Worm (Caenorhabditis elegans) whole organism, early embryonic: ENCODE measurements around the gene T12G3.2.

Experiments used
- hmbx-1 ChIP-seq: sonication (generic microtip); optimal IDR thresholded peaks from 2 replicates; lab custom pipeline; 2016; ENCODE audit warnings: mild to moderate bottlenecking, missing genetic modification characterization, missing compliant biosample characterization
- pes-1 ChIP-seq: fragments of 200-800 bp; sonication (Bioruptor generic); IDR thresholded peaks from 2 replicates; pipeline ENCODE4 v1.3.6; 2022; ENCODE audit warnings: missing genetic modification reagents, missing genetic modification characterization, missing compliant biosample characterization
- tbx-11 ChIP-seq: fragments of 200-800 bp; sonication (Bioruptor generic); IDR thresholded peaks from 2 replicates; pipeline ENCODE4 v1.3.6; 2022; ENCODE audit warnings: missing genetic modification characterization, missing compliant biosample characterization

ce11 chrIV:12086498-12086897 lies 39.7 kb upstream of the T12G3.2 start:
- TF ChIP-seq tbx-11 (GFP tag; lab: Robert Waterston, UW): peak; percentile 66
- TF ChIP-seq hmbx-1 (tag; lab: Kevin White, UChicago): peak; percentile 29
- peak; percentile 86 for TF ChIP-seq pes-1 (GFP tag; lab: Robert Waterston, UW)
